In genomic region chrV:19212354-19212753, ce11 we compare ENCODE assay signal across 3 worm cellular contexts.
TF ChIP-seq lines count a peak whose summit lies in the region.

No protein-coding gene starts in this region.

TF ChIP-seq in whole organism, L1 larva, 84 proteins besides CTCF, POLR2A, EP300 and RAD21 (continued from another document):
- TF ChIP-seq nhr-20 (tag; optimal IDR thresholded peaks at IDR 0.05; lab: Kevin White, UChicago) (peak; percentile 68), pax-3 (tag; optimal IDR thresholded peaks at IDR 0.05; lab: Kevin White, UChicago) (no peak), sup-37 (GFP tag; optimal IDR thresholded peaks at IDR 0.05; lab: Kevin White, UChicago) (no peak), mdl-1 (tag; optimal IDR thresholded peaks at IDR 0.05; lab: Kevin White, UChicago) (peak in 1 of 2 experiments; percentile 6), elt-3 (tag; optimal IDR thresholded peaks at IDR 0.05; lab: Kevin White, UChicago) (peak in 1 of 6 experiments; percentile 20), fkh-8 (tag; optimal IDR thresholded peaks at IDR 0.05; lab: Kevin White, UChicago) (no peak), ceh-90 (tag; optimal IDR thresholded peaks at IDR 0.05; lab: Kevin White, UChicago) (no peak), pag-3 (tag; optimal IDR thresholded peaks at IDR 0.05; lab: Kevin White, UChicago; ENCODE audit: borderline replicate concordance, insufficient read depth) (no peak), ceh-82 (tag; optimal IDR thresholded peaks at IDR 0.05; lab: Kevin White, UChicago) (no peak), skn-1 (tag; optimal IDR thresholded peaks at IDR 0.05; lab: Kevin White, UChicago) (no peak), nhr-19 (GFP tag; conservative IDR thresholded peaks at IDR 0.05; lab: Robert Waterston, UW) (peak; percentile 24), lin-13 (GFP tag; optimal IDR thresholded peaks at IDR 0.05; lab: Kevin White, UChicago) (no peak), ets-5 (GFP tag; IDR thresholded peaks at IDR 0.05; lab: Robert Waterston, UW) (no peak), C16A3.4 (tag; optimal IDR thresholded peaks at IDR 0.05; lab: Kevin White, UChicago) (no peak), elt-2 (tag; optimal IDR thresholded peaks at IDR 0.05; lab: Kevin White, UChicago) (peak; percentile 72), nhr-90 (tag; optimal IDR thresholded peaks at IDR 0.05; lab: Kevin White, UChicago; ENCODE audit: poor library complexity) (peak; percentile 4), nhr-77 (tag; optimal IDR thresholded peaks at IDR 0.05; lab: Kevin White, UChicago) (no peak), efl-1 (optimal IDR thresholded peaks at IDR 0.05; lab: Kevin White, UChicago) (no peak), efl-1 (GFP tag; optimal IDR thresholded peaks at IDR 0.05 in 1 of 2; lab: Kevin White, UChicago) (peak in 1 of 2 experiments; percentile 2), unc-86 (tag; optimal IDR thresholded peaks at IDR 0.05; lab: Kevin White, UChicago) (no peak), Y116A8C.19 (tag; optimal IDR thresholded peaks at IDR 0.05; lab: Kevin White, UChicago; ENCODE audit: borderline replicate concordance) (no peak), lir-3 (tag; optimal IDR thresholded peaks at IDR 0.05; lab: Kevin White, UChicago; ENCODE audit: poor library complexity) (no peak), sptf-1 (tag; optimal IDR thresholded peaks at IDR 0.05; lab: Kevin White, UChicago) (no peak), blmp-1 (tag; optimal IDR thresholded peaks at IDR 0.05; lab: Kevin White, UChicago) (peak; percentile 6)

TF ChIP-seq in whole organism, L2 larva, 48 proteins besides CTCF, POLR2A, EP300 and RAD21 (continued from another document):
- no peak for TF ChIP-seq aly-2 (tag; optimal IDR thresholded peaks at IDR 0.05; lab: Kevin White, UChicago)
- TF ChIP-seq nhr-77 (tag; optimal IDR thresholded peaks at IDR 0.05; lab: Kevin White, UChicago): no peak
- TF ChIP-seq lin-11 (tag; optimal IDR thresholded peaks at IDR 0.05; lab: Kevin White, UChicago): no peak
- peak; percentile 67 for TF ChIP-seq fos-1 (tag; optimal IDR thresholded peaks at IDR 0.05; lab: Kevin White, UChicago)
- TF ChIP-seq mbf-1 (tag; optimal IDR thresholded peaks at IDR 0.05; lab: Kevin White, UChicago): no peak

TF ChIP-seq in whole organism, L4 larva, 104 proteins besides CTCF, POLR2A, EP300 and RAD21 (continued from another document):
- TF ChIP-seq daf-19 (GFP tag; conservative IDR thresholded peaks at IDR 0.05; lab: Robert Waterston, UW) (no peak), ceh-44 (GFP tag; IDR thresholded peaks at IDR 0.05; lab: Robert Waterston, UW) (no peak), fos-1 (tag; optimal IDR thresholded peaks at IDR 0.05; lab: Kevin White, UChicago) (no peak), aha-1 (tag; lab: Kevin White, UChicago) (peak; percentile 90), mep-1 (tag; optimal IDR thresholded peaks at IDR 0.05; lab: Kevin White, UChicago) (peak; percentile 49), aly-2 (tag; optimal IDR thresholded peaks at IDR 0.05; lab: Kevin White, UChicago) (no peak), nhr-28 (tag; optimal IDR thresholded peaks at IDR 0.05; lab: Kevin White, UChicago) (peak; percentile 97), lin-29 (GFP tag; IDR thresholded peaks at IDR 0.05; lab: Robert Waterston, UW) (no peak), nhr-76 (tag; optimal IDR thresholded peaks at IDR 0.05; lab: Kevin White, UChicago) (peak; percentile 44), hlh-30 (tag; optimal IDR thresholded peaks at IDR 0.05; lab: Kevin White, UChicago; ENCODE audit: insufficient read depth) (peak; percentile 60), dve-1 (tag; optimal IDR thresholded peaks at IDR 0.05; lab: Kevin White, UChicago; ENCODE audit: insufficient read depth) (peak; percentile 78), dmd-6 (GFP tag; IDR thresholded peaks at IDR 0.05; lab: Robert Waterston, UW) (peak; percentile 77)
